Worm (Caenorhabditis elegans) whole organism, L2 larva: ENCODE data around the gene dct-5.

Experiments used
- C34F6.9 ChIP-seq: fragments of 150-350 bp; optimal IDR thresholded peaks from 2 replicates; lab custom pipeline; 2014; ENCODE audit warnings: missing biosample characterization, missing genetic modification characterization
- F13H6.1 ChIP-seq: sonication (generic microtip); optimal IDR thresholded peaks from 2 replicates; lab custom pipeline; 2016; ENCODE audit warnings: missing genetic modification characterization, missing compliant biosample characterization
- R02D3.7 ChIP-seq: fragments of 150-350 bp; optimal IDR thresholded peaks from 2 replicates; lab custom pipeline; 2014; ENCODE audit warnings: missing biosample characterization, missing genetic modification characterization
- Y55F3AM.14 ChIP-seq: fragments of 200-800 bp; sonication (Bioruptor generic); optimal IDR thresholded peaks from 2 replicates; lab custom pipeline; 2018; ENCODE audit warnings: mild to moderate bottlenecking, missing genetic modification characterization, missing compliant biosample characterization
- ZK546.5 ChIP-seq: sonication (generic microtip); optimal IDR thresholded peaks from 2 replicates; lab custom pipeline; 2017; ENCODE audit warnings: missing biosample characterization, missing genetic modification characterization
- alr-1 ChIP-seq: fragments of 150-350 bp; optimal IDR thresholded peaks from 2 replicates; lab custom pipeline; 2014; ENCODE audit warnings: missing biosample characterization, missing genetic modification characterization
- aly-2 ChIP-seq: fragments of 150-350 bp; optimal IDR thresholded peaks from 2 replicates; lab custom pipeline; 2014; ENCODE audit warnings: missing biosample characterization, missing genetic modification characterization
- ama-1 ChIP-seq: fragments of 150-350 bp; optimal IDR thresholded peaks from 2 replicates; lab custom pipeline; 2018; ENCODE audit warnings: inconsistent platforms
- ceh-16 ChIP-seq: fragments of 150-350 bp; optimal IDR thresholded peaks from 2 replicates; lab custom pipeline; 2014; ENCODE audit warnings: missing biosample characterization, missing genetic modification characterization
- crh-2 ChIP-seq: sonication (generic microtip); optimal IDR thresholded peaks from 2 replicates; lab custom pipeline; 2017; ENCODE audit warnings: missing biosample characterization, missing genetic modification characterization
- dmd-4 ChIP-seq: sonication (generic microtip); optimal IDR thresholded peaks from 2 replicates; lab custom pipeline; 2017; ENCODE audit warnings: missing biosample characterization, missing genetic modification characterization
- elt-1 ChIP-seq: fragments of 150-350 bp; optimal IDR thresholded peaks from 2 replicates; lab custom pipeline; 2014; ENCODE audit warnings: missing biosample characterization, missing genetic modification characterization
- elt-3 ChIP-seq: sonication (generic microtip); optimal IDR thresholded peaks from 2 replicates; lab custom pipeline; 2017; ENCODE audit warnings: missing biosample characterization, missing genetic modification characterization
- fos-1 ChIP-seq: fragments of 150-350 bp; optimal IDR thresholded peaks from 2 replicates; lab custom pipeline; 2014; ENCODE audit warnings: missing biosample characterization, missing genetic modification characterization
- gmeb-1 ChIP-seq: fragments of 150-350 bp; optimal IDR thresholded peaks from 2 replicates; lab custom pipeline; 2014; ENCODE audit warnings: missing biosample characterization, missing genetic modification characterization
- lin-11 ChIP-seq: fragments of 150-350 bp; sonication (generic microtip); optimal IDR thresholded peaks from 2 replicates; lab custom pipeline; 2014; ENCODE audit warnings: missing biosample characterization, missing genetic modification characterization, inconsistent platforms, mixed read lengths
- lin-13 ChIP-seq: fragments of 150-350 bp; optimal IDR thresholded peaks from 2 replicates; lab custom pipeline; 2014; ENCODE audit warnings: missing biosample characterization, missing genetic modification reagents, missing genetic modification characterization
- lsy-2 ChIP-seq, 2 experiments: fragments of 150-350 bp in 1 of 2; sonication (generic microtip) in 1 of 2; optimal IDR thresholded peaks; 2 replicates each; lab custom pipeline; 2014 to 2017; ENCODE audit warnings: missing biosample characterization in 2 of 2, missing genetic modification characterization in 2 of 2
- mab-5 ChIP-seq: fragments of 150-350 bp; optimal IDR thresholded peaks from 2 replicates; lab custom pipeline; 2014; ENCODE audit warnings: missing biosample characterization, missing genetic modification characterization
- mbf-1 ChIP-seq: sonication (generic microtip); optimal IDR thresholded peaks from 2 replicates; lab custom pipeline; 2017; ENCODE audit warnings: missing biosample characterization, missing genetic modification characterization
- mdl-1 ChIP-seq, 2 experiments: fragments of 150-350 bp in 1 of 2; sonication (generic microtip) in 1 of 2; optimal IDR thresholded peaks; 2 replicates each; lab custom pipeline; 2017; ENCODE audit warnings: missing biosample characterization in 2 of 2, missing genetic modification characterization in 2 of 2
- nhr-10 ChIP-seq: sonication (generic microtip); optimal IDR thresholded peaks from 2 replicates; lab custom pipeline; 2017; ENCODE audit warnings: missing biosample characterization, missing genetic modification characterization
- nhr-11 ChIP-seq: fragments of 150-350 bp; optimal IDR thresholded peaks from 2 replicates; lab custom pipeline; 2014; ENCODE audit warnings: missing biosample characterization, missing genetic modification characterization
- nhr-12 ChIP-seq: fragments of 150-350 bp; optimal IDR thresholded peaks from 2 replicates; lab custom pipeline; 2014; ENCODE audit warnings: missing biosample characterization, missing genetic modification characterization
- nhr-21 ChIP-seq: fragments of 150-350 bp; optimal IDR thresholded peaks from 2 replicates; lab custom pipeline; 2014; ENCODE audit warnings: missing biosample characterization, missing genetic modification characterization
- nhr-23 ChIP-seq: fragments of 150-350 bp; optimal IDR thresholded peaks from 2 replicates; lab custom pipeline; 2014; ENCODE audit warnings: missing biosample characterization, missing genetic modification reagents, missing genetic modification characterization
- nhr-6 ChIP-seq: fragments of 150-350 bp; optimal IDR thresholded peaks from 2 replicates; lab custom pipeline; 2014; ENCODE audit warnings: missing biosample characterization, missing genetic modification characterization
- peb-1 ChIP-seq: fragments of 150-350 bp; optimal IDR thresholded peaks from 2 replicates; lab custom pipeline; 2014; ENCODE audit warnings: missing biosample characterization, missing genetic modification characterization
- sem-4 ChIP-seq: fragments of 150-350 bp; optimal IDR thresholded peaks from 2 replicates; lab custom pipeline; 2014; ENCODE audit warnings: missing biosample characterization, missing genetic modification reagents, missing genetic modification characterization
- skn-1 ChIP-seq: sonication (generic microtip); optimal IDR thresholded peaks from 2 replicates; lab custom pipeline; 2017; ENCODE audit warnings: missing biosample characterization, missing genetic modification characterization
- sma-3 ChIP-seq: sonication (generic microtip); optimal IDR thresholded peaks from 2 replicates; lab custom pipeline; 2016; ENCODE audit warnings: missing genetic modification reagents, missing genetic modification characterization, missing compliant biosample characterization
- sma-9 ChIP-seq, 2 experiments: fragments of 150-350 bp in 1 of 2; sonication (generic microtip) in 1 of 2; optimal IDR thresholded peaks; 2 replicates each; lab custom pipeline; 2014 to 2016; ENCODE audit warnings: missing genetic modification characterization in 2 of 2, mild to moderate bottlenecking in 1 of 2, missing biosample characterization in 1 of 2, missing compliant biosample characterization in 1 of 2, missing genetic modification reagents in 1 of 2, moderate library complexity in 1 of 2
- snpc-4 ChIP-seq: fragments of 150-350 bp; optimal IDR thresholded peaks from 2 replicates; lab custom pipeline; 2014; ENCODE audit warnings: missing biosample characterization, missing genetic modification characterization
- unc-39 ChIP-seq: fragments of 150-350 bp; optimal IDR thresholded peaks from 2 replicates; lab custom pipeline; 2014; ENCODE audit warnings: missing biosample characterization, missing genetic modification characterization
- zag-1 ChIP-seq: fragments of 150-350 bp; optimal IDR thresholded peaks from 2 replicates; lab custom pipeline; 2014; ENCODE audit warnings: missing biosample characterization, missing genetic modification characterization
- ztf-11 ChIP-seq: sonication (generic microtip); optimal IDR thresholded peaks from 2 replicates; lab custom pipeline; 2017; ENCODE audit warnings: missing biosample characterization, missing genetic modification characterization
- ztf-4 ChIP-seq: fragments of 150-350 bp; optimal IDR thresholded peaks from 2 replicates; lab custom pipeline; 2014; ENCODE audit warnings: missing biosample characterization, missing genetic modification characterization

The dct-5 gene

ce11 chrII:5449219-5449618, 12.5 kb upstream of the dct-5 start:
- TF ChIP-seq sem-4 (tag; lab: Kevin White, UChicago) (no peak), zag-1 (tag; lab: Kevin White, UChicago) (no peak), F13H6.1 (peak; percentile 52), dmd-4 (no peak), nhr-6 (tag; lab: Kevin White, UChicago) (no peak), sma-9 (GFP tag; optimal IDR thresholded peaks at IDR 0.05; lab: Kevin White, UChicago) (peak; percentile 60), sma-9 (tag; optimal IDR thresholded peaks at IDR 0.05; lab: Kevin White, UChicago) (no peak), nhr-12 (tag; lab: Kevin White, UChicago) (no peak), mab-5 (tag; lab: Kevin White, UChicago) (no peak), elt-1 (tag; lab: Kevin White, UChicago) (no peak), lin-11 (tag; lab: Kevin White, UChicago) (no peak), nhr-21 (tag; lab: Kevin White, UChicago) (no peak), elt-3 (tag; lab: Kevin White, UChicago) (no peak)

- no peak for TF ChIP-seq nhr-23
- no peak for TF ChIP-seq aly-2 (tag; lab: Kevin White, UChicago)
- TF ChIP-seq ztf-11 (tag; lab: Kevin White, UChicago): no peak
- TF ChIP-seq peb-1 (tag; lab: Kevin White, UChicago): no peak
- no peak for TF ChIP-seq ZK546.5 (tag; lab: Kevin White, UChicago)
- no peak for TF ChIP-seq nhr-11 (tag; lab: Kevin White, UChicago)
- no peak for TF ChIP-seq dmd-4
- no peak for TF ChIP-seq crh-2 (tag; lab: Kevin White, UChicago)
- TF ChIP-seq ztf-4 (tag; lab: Kevin White, UChicago): no peak
- no peak for TF ChIP-seq mbf-1 (tag; lab: Kevin White, UChicago)
- no peak for TF ChIP-seq elt-3 (tag; lab: Kevin White, UChicago)
- TF ChIP-seq lin-13 (GFP tag; lab: Kevin White, UChicago): no peak
- TF ChIP-seq elt-1 (tag; lab: Kevin White, UChicago): no peak
- no peak for TF ChIP-seq zag-1 (tag; lab: Kevin White, UChicago)
- no peak for TF ChIP-seq alr-1
- no peak for TF ChIP-seq gmeb-1
- no peak for TF ChIP-seq ama-1
- no peak for TF ChIP-seq nhr-10 (tag; lab: Kevin White, UChicago)
Measured at ce11 chrII:5447381-5447780, 10.6 kb upstream of the dct-5 start, which contains the start of gene cex-1. TSS of gene cex-1 (plus strand) at chrII:5447681.

DNA sequence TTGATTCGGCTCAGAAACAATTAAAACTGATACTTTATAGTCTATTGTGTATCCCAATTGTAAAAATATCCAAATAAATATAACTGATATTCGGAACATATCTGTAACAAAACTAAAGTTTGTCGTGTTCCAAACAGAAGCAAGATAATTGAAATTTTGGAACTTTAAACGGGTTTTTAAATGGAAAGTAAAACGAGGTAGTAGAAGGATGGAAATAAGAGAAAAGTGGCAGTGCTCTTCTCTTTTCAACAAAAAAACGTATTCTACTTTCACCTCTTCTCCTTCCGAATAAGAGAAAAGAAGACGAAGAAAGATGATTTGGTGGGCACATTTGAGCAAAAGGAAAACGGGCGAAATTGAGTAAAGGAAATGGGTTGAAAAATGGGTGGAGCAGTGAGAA, 9.8 kb upstream of the dct-5 start, which contains the start of gene nmr-1:
TSS of gene nmr-1 (minus strand) at position 101 of the 400 bp plus-strand sequence.
- no peak for TF ChIP-seq ZK546.5 (tag; lab: Kevin White, UChicago)
- no peak for TF ChIP-seq elt-1 (tag; lab: Kevin White, UChicago)
- TF ChIP-seq mab-5 (tag; lab: Kevin White, UChicago): no peak
- TF ChIP-seq lsy-2 (tag; optimal IDR thresholded peaks at IDR 0.05; lab: Kevin White, UChicago): no peak
- TF ChIP-seq unc-39 (tag; lab: Kevin White, UChicago): no peak
- no peak for TF ChIP-seq fos-1
- no peak for TF ChIP-seq skn-1 (tag; lab: Kevin White, UChicago)
- TF ChIP-seq zag-1 (tag; lab: Kevin White, UChicago): no peak
- no peak for TF ChIP-seq R02D3.7 (tag; lab: Kevin White, UChicago)
- TF ChIP-seq sma-3 (GFP tag; lab: Kevin White, UChicago): no peak
- TF ChIP-seq C34F6.9: no peak
- TF ChIP-seq, all 48 proteins: peak for 0

ce11 chrII:5437586-5437985, 853 bp upstream of the dct-5 start, which contains the start of gene F07F6.1:
TSS of gene F07F6.1 (plus strand) at chrII:5437886.
- TF ChIP-seq mab-5 (tag; lab: Kevin White, UChicago): no peak
- no peak for TF ChIP-seq snpc-4 (tag; lab: Kevin White, UChicago)
- TF ChIP-seq lin-13 (GFP tag; lab: Kevin White, UChicago): no peak
- no peak for TF ChIP-seq ceh-16 (tag; lab: Kevin White, UChicago)
- no peak for TF ChIP-seq alr-1
- no peak for TF ChIP-seq mdl-1 (tag; optimal IDR thresholded peaks at IDR 0.05; lab: Kevin White, UChicago)
- TF ChIP-seq Y55F3AM.14 (GFP tag; lab: Kevin White, UChicago): no peak
- no peak for TF ChIP-seq mbf-1 (tag; lab: Kevin White, UChicago)
